Worm (Caenorhabditis elegans) whole organism, L4 larva: ENCODE data around the gene R02E4.2.

Experiments
- ZK337.2 ChIP-seq: fragments of 200-800 bp; sonication (Bioruptor generic); IDR thresholded peaks from 2 replicates; pipeline ENCODE4 v1.3.6; 2022; ENCODE audit warnings: missing genetic modification reagents, missing genetic modification characterization, missing compliant biosample characterization
- ZK546.5 ChIP-seq, 2 experiments: sonication (generic microtip); optimal IDR thresholded peaks; 2 replicates each; lab custom pipeline; 2017; ENCODE audit warnings: missing biosample characterization in 2 of 2, missing genetic modification characterization in 2 of 2
- ama-1 ChIP-seq: fragments of 150-350 bp; optimal IDR thresholded peaks from 2 replicates; lab custom pipeline; 2014; ENCODE audit warnings: inconsistent platforms, mixed read lengths
- dve-1 ChIP-seq: sonication (generic microtip); optimal IDR thresholded peaks from 2 replicates; lab custom pipeline; 2017; ENCODE audit warnings: antibody characterized with exemption, mild to moderate bottlenecking, missing genetic modification characterization, missing compliant biosample characterization; ENCODE audit not compliant: insufficient read depth
- fos-1 ChIP-seq: fragments of 150-350 bp; optimal IDR thresholded peaks from 2 replicates; lab custom pipeline; 2014; ENCODE audit warnings: missing biosample characterization, missing genetic modification characterization
- nhr-10 ChIP-seq: fragments of 150-350 bp; optimal IDR thresholded peaks from 2 replicates; lab custom pipeline; 2014; ENCODE audit warnings: missing biosample characterization, missing genetic modification characterization
- zfp-2 ChIP-seq: sonication (generic microtip); optimal IDR thresholded peaks from 2 replicates; lab custom pipeline; 2016; ENCODE audit warnings: mild to moderate bottlenecking, missing genetic modification characterization, missing compliant biosample characterization

DNA sequence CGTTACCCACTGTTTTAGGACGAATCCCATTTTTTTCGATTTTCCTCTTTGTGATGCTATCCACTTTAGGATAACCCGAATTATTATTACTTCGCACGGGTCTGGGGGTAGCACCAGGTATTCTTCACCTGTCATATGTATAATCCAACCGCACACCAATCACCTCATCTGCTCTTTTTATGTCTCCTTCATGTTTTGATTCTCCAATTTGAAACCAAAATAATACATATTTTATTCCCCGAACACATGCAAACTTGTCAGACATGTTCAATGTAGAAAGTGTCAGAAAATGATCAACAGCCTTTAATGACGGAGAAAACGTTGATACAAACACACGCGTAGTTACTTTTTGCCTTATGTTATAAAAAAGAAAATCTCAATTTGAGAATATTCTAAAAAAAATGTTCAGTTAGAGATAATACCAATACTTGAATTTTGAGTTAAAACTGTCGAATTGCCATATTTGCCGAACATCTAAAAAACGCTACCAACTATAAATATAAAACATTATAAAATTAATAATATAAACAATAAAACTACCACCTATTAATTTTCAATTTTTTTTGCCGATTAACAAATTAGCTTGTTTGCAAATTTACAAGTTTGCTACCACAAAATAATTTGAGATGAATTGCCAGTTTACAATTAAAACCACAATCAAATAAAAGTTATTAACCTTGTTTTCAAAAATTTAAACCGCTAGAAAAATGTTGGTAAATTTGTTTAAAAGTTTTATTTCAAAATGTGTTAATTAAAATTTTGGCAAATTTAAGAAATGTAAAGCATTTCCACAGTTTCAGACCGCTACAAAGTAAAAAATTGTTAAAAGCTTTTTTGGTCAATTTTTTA is 40.6 kb downstream of the R02E4.2 start:
- peak; percentile 39 for TF ChIP-seq dve-1 (tag; lab: Kevin White, UChicago)
- no peak; the same call in 1 of the 2 replicates for TF ChIP-seq ZK337.2 (GFP tag; lab: Robert Waterston, UW)
- TF ChIP-seq fos-1 = no peak
- TF ChIP-seq zfp-2 (tag; lab: Kevin White, UChicago) = no peak
- TF ChIP-seq ama-1 (lab: Kevin White, UChicago) = no peak
- TF ChIP-seq ZK546.5 (tag; optimal IDR thresholded peaks at IDR 0.05; lab: Kevin White, UChicago) = no peak
- TF ChIP-seq nhr-10 (tag; lab: Kevin White, UChicago) = no peak
